Fruit fly (Drosophila melanogaster): Measurements from ENCODE around the gene CG42832.

The CG42832 gene

DNA sequence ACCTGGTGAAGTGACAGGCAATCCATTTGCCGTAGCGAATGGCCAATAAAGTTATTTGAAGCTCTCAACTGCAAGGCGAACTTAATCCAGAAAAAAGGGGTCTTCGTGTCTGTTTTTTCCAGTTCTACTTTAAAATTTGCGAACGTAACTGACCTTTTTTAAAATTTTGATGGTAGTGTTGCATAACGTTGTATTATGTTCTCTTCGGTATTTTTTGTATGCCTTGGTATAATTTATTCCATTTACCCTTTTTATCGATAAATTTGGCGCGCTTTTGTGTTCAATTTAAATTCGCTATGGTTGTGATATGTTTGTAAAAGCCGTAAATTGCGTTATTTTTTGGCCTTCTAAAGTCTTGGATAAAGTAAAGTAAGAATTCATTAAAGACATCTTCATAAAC is 20.7 kb downstream of the CG42832 start:
- TF ChIP-seq usp (GFP tag; optimal IDR thresholded peaks at IDR 0.05) = no peak
- no peak for TF ChIP-seq psq (optimal IDR thresholded peaks at IDR 0.05)
- no peak for TF ChIP-seq Dll (optimal IDR thresholded peaks at IDR 0.05)
- TF ChIP-seq EcR (GFP tag; optimal IDR thresholded peaks at IDR 0.05) = no peak
- no peak for TF ChIP-seq CG8478 (optimal IDR thresholded peaks at IDR 0.05)
- TF ChIP-seq pan (optimal IDR thresholded peaks at IDR 0.05) = no peak

dm6 chr3L:11631092-11631491 is 21.2 kb downstream of the CG42832 start, which contains the start of gene CG32091:
Gene CG32091, plus strand, starts transcription at chr3L:11631392.
- no peak for TF ChIP-seq pan (optimal IDR thresholded peaks at IDR 0.05)
- TF ChIP-seq psq (optimal IDR thresholded peaks at IDR 0.05) = no peak
- TF ChIP-seq CG8478 (optimal IDR thresholded peaks at IDR 0.05) = no peak
- TF ChIP-seq EcR (GFP tag; optimal IDR thresholded peaks at IDR 0.05) = no peak
- TF ChIP-seq Dll (optimal IDR thresholded peaks at IDR 0.05) = no peak
- TF ChIP-seq usp (GFP tag; optimal IDR thresholded peaks at IDR 0.05) = no peak

DNA sequence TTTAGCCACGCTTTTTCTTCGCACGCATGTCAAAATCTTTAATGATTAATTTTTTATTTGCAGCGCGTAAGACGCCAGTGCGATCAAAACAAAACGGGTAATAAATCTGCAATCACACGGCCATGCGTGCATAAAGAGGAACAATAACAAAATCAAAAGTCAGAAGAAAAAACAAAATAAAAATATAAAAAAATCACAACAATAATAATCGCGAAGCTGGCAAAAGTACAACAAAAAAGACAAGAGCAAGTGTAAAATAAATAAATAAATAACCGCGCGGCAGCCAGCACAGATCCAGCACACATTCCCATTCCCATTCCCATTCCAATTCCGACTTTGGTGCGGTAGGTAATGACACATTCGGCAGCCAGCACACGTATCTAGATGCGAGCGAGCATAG is 24.6 kb downstream of the CG42832 start:
- TF ChIP-seq pan (optimal IDR thresholded peaks at IDR 0.05) = no peak
- TF ChIP-seq Dll (optimal IDR thresholded peaks at IDR 0.05) = no peak
- no peak for TF ChIP-seq EcR (GFP tag; optimal IDR thresholded peaks at IDR 0.05)

dm6 chr3L:11636829-11637228 is 26.9 kb downstream of the CG42832 start:
- TF ChIP-seq Dll (optimal IDR thresholded peaks at IDR 0.05) = no peak
- TF ChIP-seq CG8478 (optimal IDR thresholded peaks at IDR 0.05) = no peak
- TF ChIP-seq EcR (GFP tag; optimal IDR thresholded peaks at IDR 0.05) = no peak
- TF ChIP-seq usp (GFP tag; optimal IDR thresholded peaks at IDR 0.05) = no peak
- no peak for TF ChIP-seq psq (optimal IDR thresholded peaks at IDR 0.05)
- TF ChIP-seq pan (optimal IDR thresholded peaks at IDR 0.05) = no peak

dm6 chr3L:11645933-11646332 is 36.0 kb downstream of the CG42832 start, which contains the start of gene CG6071:
Gene CG6071, minus strand, starts transcription at chr3L:11646033.
- TF ChIP-seq psq (optimal IDR thresholded peaks at IDR 0.05) (no peak), pan (optimal IDR thresholded peaks at IDR 0.05) (no peak), CG8478 (optimal IDR thresholded peaks at IDR 0.05) (no peak), Dll (optimal IDR thresholded peaks at IDR 0.05) (no peak)

- TF ChIP-seq pan (optimal IDR thresholded peaks at IDR 0.05) (no peak), EcR (GFP tag; optimal IDR thresholded peaks at IDR 0.05) (no peak), CG8478 (optimal IDR thresholded peaks at IDR 0.05) (no peak), Dll (optimal IDR thresholded peaks at IDR 0.05) (no peak), psq (optimal IDR thresholded peaks at IDR 0.05) (no peak), usp (GFP tag; optimal IDR thresholded peaks at IDR 0.05) (no peak)
Measured at dm6 chr3L:11648410-11648809, 38.5 kb downstream of the CG42832 start, which contains the start of the genes RIOK1 and Polr3H. Gene RIOK1, minus strand, starts transcription at chr3L:11648474. Gene Polr3H, plus strand, starts transcription at chr3L:11648756.

DNA sequence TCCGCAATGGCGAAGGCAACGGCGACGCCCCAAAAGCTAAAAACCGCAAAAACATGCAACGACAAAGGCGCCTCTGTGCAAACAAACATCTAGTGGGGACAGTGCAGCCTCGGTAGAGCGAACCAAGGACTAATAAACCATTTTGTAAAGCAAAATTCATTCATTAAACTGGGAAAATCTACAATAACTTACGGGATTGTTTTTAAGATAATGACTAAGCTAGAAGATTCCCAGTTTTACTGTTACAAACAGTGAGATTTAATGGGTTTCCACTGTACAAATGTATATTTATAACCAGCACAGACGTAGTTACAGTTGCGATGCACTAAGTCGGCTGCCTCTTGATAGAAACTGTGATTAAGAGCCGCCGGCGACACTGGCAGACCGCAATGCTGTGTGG is 46.3 kb downstream of the CG42832 start:
- TF ChIP-seq pan (optimal IDR thresholded peaks at IDR 0.05) (no peak), psq (optimal IDR thresholded peaks at IDR 0.05) (no peak), usp (GFP tag; optimal IDR thresholded peaks at IDR 0.05) (no peak), Dll (optimal IDR thresholded peaks at IDR 0.05) (no peak), CG8478 (optimal IDR thresholded peaks at IDR 0.05) (no peak), EcR (GFP tag; optimal IDR thresholded peaks at IDR 0.05) (no peak)
